Worm (Caenorhabditis elegans) whole organism, L4/young adult: ENCODE results near the gene F53C3.4.

Experiments
- W03F9.2 ChIP-seq: fragments of 150-350 bp; optimal IDR thresholded peaks from 2 replicates; lab custom pipeline; 2014; ENCODE audit warnings: missing biosample characterization, missing genetic modification characterization
- dao-5 ChIP-seq: sonication (generic microtip); optimal IDR thresholded peaks from 2 replicates; lab custom pipeline; 2016; ENCODE audit warnings: missing genotype, missing genetic modification characterization, moderate library complexity, missing compliant biosample characterization
- him-1 ChIP-seq: sonication (generic microtip); optimal IDR thresholded peaks from 2 replicates; lab custom pipeline; 2016; ENCODE audit warnings: missing genotype, missing genetic modification reagents, missing genetic modification characterization, missing compliant biosample characterization

F53C3.4 gene

DNA sequence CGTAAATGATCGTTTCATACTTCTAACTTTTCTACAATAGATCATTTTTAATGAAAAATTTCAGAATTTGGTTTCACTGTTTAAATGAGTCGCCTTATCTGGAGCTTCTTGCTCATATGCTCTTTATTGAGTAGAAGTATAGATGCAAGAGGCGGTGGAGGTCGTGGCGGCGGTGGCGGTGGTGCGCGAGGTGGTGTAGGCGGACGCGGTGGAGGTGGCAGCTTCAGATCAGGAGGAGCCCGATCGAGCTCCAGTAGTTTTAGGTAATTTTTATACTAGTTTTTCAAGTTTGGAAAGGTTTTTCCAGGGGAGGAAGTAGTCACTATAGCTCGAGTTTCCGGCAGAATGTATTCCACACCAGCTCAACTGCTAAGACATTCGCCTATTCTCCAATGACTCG, 1.6 kb downstream of the F53C3.4 start, which contains the start of gene F53C3.3:
F53C3.3 (plus strand) TSS at position 59 of the 400 bp plus-strand sequence.
- TF ChIP-seq him-1 (tag; lab: Kevin White, UChicago) = no peak
- TF ChIP-seq dao-5 (tag; lab: Kevin White, UChicago) = no peak
- no peak for TF ChIP-seq W03F9.2

DNA sequence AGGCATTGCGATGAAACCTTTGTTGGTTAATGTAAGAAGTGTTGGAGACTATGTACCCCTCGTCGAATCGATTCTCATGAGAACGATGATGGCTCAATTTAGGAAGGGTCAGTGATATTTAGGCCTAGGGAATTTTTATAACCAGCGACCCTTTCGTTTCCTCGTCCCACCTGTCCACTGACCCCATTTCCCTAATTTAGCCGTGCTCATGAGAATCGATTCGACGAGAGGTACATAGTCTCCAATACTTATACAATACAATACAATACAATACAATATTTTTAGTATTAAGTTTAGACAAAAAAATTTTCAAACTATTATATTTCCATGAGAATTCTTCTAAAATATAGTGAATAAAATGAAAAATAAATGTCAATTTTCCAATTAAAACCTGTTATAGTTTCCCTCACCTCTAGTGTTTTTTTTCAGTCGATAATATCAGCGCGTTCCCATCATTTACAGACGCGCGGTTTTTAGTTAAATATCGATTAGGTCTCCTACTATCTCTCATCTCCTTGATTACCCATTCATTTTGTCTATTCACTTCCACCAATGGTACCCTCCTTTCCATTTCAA, 5.5 kb downstream of the F53C3.4 start, which contains the start of the genes F53C3.11 and fbxb-103:
F53C3.11 (minus strand) TSS at position 101 of the 576 bp plus-strand sequence.
fbxb-103 (plus strand) TSS at position 526 of the 576 bp plus-strand sequence.
- no peak for TF ChIP-seq dao-5 (tag; lab: Kevin White, UChicago)
- TF ChIP-seq him-1 (tag; lab: Kevin White, UChicago) = no peak
- no peak for TF ChIP-seq W03F9.2

DNA sequence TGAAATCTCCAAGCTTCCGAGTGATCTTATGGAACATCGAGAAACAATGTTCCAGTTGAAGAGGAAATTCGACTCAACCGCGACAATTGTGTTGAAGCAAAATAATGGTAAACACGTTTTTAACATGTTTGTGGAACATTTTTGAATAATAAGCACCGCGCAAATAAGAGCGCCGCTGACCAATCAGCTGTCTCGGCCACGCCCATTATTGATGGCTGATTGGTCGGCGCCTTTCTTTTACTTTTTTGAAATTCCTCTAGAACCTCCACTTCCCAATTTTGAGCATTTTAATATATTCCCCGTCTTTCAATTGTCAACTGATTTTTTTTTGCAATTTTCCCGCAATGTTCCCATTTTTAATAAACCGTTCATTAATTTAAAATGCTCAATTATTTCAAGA, 6.9 kb downstream of the F53C3.4 start:
- no peak for TF ChIP-seq him-1 (tag; lab: Kevin White, UChicago)
- no peak for TF ChIP-seq dao-5 (tag; lab: Kevin White, UChicago)

DNA sequence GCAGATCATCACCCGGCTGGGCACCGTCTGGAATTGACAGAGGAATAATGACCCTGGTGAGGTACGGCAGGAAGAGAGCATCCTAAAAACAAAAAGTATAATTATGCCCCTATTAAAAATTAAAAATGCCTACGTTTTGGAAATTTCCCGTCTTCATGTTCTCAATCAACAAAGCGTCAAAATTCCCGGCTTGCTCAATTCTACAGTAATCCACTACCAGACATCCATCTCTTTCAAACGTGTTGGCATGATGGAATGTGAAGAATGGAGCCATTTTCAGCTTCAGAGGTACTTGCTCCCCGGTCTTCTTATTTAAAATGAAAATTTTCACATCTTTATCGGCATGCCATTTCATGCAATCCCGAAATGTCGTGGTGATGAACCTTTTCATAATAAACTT, 8.1 kb downstream of the F53C3.4 start:
- TF ChIP-seq W03F9.2 (no peak), dao-5 (tag; lab: Kevin White, UChicago) (no peak), him-1 (tag; lab: Kevin White, UChicago) (no peak)

DNA sequence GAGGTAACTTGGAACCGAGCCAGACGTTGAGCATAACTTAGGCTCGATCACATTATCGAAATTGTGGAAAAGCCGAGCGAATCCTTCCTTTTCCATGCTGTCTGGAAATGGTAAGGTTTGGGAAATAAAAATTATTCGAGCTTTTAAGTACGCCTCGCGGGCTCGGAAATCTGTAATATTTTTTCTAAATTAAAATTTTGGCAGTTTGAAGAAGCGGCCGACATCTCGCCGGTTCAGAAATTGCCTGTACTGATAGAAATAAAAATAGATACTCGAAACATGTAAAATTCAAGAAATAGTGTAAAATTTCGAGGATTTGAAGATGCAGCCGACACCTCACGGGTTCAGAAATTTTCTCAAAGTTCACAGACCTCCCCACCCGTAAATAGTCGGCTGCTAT, 9.5 kb downstream of the F53C3.4 start, which contains the start of gene bcmo-2:
bcmo-2 (minus strand) TSS at position 101 of the 400 bp plus-strand sequence.
- TF ChIP-seq him-1 (tag; lab: Kevin White, UChicago) (no peak), W03F9.2 (no peak), dao-5 (tag; lab: Kevin White, UChicago) (no peak)

DNA sequence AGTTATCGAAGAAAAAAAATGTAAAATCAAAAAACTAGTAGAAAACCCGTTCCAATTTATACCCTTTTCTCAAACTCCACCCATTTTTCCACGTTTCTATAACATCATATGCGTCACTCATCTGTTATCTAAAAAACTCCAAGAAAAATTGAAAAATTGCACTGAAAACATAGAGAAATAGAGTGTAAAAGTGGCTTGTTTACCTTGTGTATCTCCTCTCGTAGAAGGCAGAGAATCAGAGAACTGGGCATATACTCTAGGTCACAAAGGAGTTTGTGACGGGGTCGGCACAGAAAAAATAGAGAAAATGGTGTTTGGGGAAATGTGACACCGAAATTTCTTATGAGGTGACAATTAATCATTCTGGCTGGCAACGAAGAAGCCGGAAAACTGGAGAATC, 10.1 kb downstream of the F53C3.4 start:
- TF ChIP-seq him-1 (tag; lab: Kevin White, UChicago) = no peak
- no peak for TF ChIP-seq W03F9.2
- no peak for TF ChIP-seq dao-5 (tag; lab: Kevin White, UChicago)

DNA sequence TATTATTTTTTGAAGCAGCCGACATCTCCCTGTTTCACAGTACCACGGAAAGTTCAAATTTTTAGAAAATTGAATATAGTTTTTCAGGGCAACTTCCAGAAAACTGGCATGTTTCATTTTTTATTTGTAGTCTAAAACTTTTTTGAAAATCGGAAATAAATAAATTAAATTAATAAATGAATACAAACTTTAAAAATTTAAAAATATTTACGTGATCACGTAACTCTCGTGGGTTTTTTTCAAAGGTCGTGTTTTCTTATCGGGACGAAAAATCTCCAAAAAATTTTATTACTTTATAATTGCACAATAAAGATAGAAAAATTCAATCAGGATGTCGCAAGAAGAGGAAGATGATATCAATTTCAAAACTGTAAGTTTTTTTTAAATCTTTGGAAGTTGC, 10.5 kb downstream of the F53C3.4 start, which contains the start of gene F53C3.1:
F53C3.1 (plus strand) TSS at position 301 of the 400 bp plus-strand sequence.
- TF ChIP-seq W03F9.2 = no peak
- no peak for TF ChIP-seq dao-5 (tag; lab: Kevin White, UChicago)
- TF ChIP-seq him-1 (tag; lab: Kevin White, UChicago) = no peak

DNA sequence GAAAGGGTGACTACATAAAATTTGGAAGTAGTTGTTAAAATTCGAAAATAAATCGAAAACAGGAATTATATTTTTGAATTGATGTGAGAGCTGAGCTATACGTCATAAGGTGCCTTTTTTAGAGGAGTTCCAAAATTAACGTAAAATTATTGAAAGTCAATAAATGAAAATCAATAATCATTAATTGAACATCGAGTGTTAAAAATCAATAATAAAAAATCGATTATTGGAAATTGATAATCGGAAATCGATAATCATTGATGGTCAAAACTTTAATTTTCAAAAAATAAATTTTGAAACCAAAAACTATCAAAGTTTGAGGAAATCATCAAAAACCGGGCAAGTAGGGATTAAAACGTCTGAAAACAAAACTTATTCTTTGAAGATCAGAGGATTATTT, 12.5 kb downstream of the F53C3.4 start:
- no peak for TF ChIP-seq W03F9.2
- no peak for TF ChIP-seq him-1 (tag; lab: Kevin White, UChicago)
- TF ChIP-seq dao-5 (tag; lab: Kevin White, UChicago) = no peak

DNA sequence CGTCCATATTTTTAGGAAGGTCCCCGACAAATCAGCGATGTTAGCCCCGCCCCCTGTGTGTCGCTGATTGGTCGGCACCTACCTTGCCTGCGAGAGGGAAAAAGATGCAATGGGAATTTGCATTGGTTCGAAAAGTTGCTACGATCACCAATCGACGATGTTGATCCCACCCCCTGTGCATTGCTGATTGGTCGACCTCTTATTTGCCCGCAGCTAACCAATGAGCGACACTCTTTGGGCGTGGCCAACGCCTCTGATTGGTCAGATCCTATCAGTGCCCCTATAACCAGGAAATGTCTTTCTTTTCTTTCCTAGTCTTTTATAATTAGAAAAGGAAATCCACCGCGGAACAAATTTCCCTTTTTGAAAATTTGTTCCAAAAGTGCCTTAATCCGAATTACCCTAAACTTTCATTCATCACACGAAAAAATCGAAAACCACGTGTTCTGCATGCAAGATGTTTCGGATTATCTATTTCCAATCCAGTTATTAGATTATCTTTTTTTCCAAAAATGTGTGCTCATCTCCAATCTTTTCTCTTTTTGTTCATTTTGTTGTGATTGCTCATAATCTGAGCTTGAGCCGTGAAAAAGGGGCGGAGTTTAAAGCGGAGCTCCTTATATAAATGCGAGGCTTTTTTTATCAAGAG, 16.9 kb downstream of the F53C3.4 start:
- TF ChIP-seq him-1 (tag; lab: Kevin White, UChicago) = no peak
- TF ChIP-seq W03F9.2 = no peak
- TF ChIP-seq dao-5 (tag; lab: Kevin White, UChicago) = no peak

DNA sequence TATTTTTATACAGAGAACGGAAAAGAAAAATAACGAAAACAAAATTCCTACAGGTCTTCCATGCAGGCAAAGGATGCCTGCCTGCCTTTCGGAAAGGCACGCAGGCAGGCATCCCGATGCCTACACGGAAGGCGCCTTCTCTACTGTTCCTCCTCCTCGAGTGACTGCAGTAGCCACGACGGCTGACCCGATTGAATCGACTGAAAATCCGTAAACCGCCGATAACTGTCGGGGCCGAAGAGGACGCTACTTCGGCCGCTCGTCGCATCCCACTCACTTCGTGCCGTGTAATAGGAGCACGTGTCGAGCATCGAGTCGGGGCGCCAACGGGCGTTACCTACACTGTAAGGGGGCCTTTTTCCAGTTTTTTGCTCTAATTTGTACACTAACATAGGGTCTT, 19.4 kb downstream of the F53C3.4 start:
- TF ChIP-seq W03F9.2 (no peak), him-1 (tag; lab: Kevin White, UChicago) (no peak), dao-5 (tag; lab: Kevin White, UChicago) (no peak)

DNA sequence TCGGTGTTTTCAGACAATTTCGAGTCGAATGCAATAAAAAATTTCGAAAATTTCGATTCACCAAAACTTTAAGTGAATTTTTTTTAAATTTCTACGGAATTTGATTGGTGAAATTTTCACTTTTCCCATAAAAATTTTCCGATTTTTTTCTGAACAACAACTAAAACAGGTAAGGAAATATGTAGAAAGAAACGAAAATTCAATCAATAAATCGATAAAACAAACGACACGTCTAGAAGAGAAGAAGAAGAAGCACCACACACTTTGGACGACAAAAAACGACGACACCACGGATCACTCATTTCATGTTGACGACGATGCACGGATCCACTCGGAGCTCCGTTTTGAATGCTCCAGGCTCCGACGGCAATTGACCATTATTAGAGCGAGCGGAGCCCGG, 21.5 kb downstream of the F53C3.4 start:
- TF ChIP-seq W03F9.2 (no peak), him-1 (tag; lab: Kevin White, UChicago) (no peak)

DNA sequence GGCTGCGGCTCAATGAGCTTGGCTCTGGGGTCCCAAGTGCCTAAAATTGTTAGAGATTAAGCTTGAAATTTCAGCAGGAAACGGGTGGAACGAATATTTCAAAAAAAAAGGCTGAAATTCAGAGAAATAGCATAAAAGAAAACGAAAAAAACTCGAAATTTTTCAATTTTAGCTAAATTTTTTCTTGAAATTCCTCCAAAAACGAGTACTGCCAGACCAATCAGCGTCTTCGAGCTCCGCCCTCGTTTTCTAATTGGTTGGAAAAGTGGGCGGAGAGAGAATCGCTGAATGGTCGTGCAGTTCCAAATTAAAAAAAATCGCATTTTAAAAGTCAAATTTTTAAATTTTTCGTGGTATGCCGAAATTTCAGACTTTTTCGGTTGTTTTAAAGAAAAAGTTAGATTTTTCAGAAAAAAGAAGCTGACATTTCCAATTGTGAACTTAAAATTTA, 26.8 kb downstream of the F53C3.4 start, which contains the start of gene plpp-1.1:
plpp-1.1 (minus strand) TSS at position 51 of the 451 bp plus-strand sequence.
- no peak for TF ChIP-seq dao-5 (tag; lab: Kevin White, UChicago)
- TF ChIP-seq him-1 (tag; lab: Kevin White, UChicago) = no peak
- TF ChIP-seq W03F9.2 = no peak

DNA sequence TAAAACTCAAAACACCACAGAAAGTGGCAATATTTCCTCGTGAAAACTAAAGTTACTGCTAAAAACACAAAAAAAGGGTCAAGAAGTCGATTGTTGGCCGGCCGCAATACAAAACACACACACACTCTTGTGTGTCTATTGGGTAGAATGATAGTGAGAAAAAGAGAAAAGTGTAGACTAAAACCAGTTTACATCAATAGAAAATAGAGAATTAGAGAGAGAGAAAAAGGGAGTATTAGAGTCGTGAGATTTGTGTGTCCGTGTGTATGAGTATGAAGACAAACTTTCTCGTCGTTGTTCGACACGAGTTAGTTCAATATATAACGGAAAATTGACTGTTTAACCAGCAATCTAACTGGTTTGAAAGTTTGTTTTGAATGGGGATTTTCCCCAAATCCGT, 28.2 kb downstream of the F53C3.4 start:
- no peak for TF ChIP-seq him-1 (tag; lab: Kevin White, UChicago)

DNA sequence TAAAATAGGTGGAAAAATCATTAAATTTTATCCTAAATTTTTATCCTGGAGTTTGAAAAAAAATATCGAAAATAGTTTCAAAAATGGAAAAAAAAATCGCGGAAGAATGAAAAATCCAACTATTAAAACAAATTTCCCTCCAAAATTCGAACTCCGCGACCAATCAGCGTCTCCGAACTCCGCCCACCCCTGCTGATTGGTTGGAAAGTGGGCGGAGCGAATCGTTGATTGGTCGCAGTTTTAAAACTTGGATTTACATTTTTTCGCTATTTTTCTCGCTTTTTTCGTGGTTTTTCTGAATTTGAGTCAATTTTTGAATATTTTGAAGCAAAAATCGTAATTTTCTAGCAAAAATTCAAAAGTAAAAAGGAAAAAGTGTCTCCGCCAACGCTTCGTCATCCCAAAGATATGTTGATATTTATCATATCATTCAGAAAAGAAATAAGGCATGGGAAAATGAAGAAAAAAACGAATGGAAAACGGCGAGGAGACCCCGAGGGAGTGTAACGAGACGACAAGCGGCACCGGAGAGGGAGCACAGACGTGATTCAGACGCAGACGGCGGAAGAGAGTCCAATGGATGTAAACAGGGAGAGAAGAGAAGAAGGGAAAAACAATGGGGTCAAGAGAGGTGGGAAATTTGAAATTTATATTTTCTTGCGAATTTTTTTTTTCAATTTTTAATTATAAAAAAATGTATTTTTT, 29.4 kb downstream of the F53C3.4 start:
- TF ChIP-seq dao-5 (tag; lab: Kevin White, UChicago) (no peak), W03F9.2 (peak; percentile 72), him-1 (tag; lab: Kevin White, UChicago) (no peak)
